Fruit fly (Drosophila melanogaster) whole organism, embryonic: ENCODE measurements around the gene Dlip1.

ENCODE experiments used
- CG11085 ChIP-seq: fragments of 200-800 bp; sonication (Bioruptor generic); IDR thresholded peaks from 2 replicates; pipeline ENCODE4 v1.3.6; 2022; ENCODE audit warnings: missing biosample characterization, missing genetic modification characterization
- CG11504 ChIP-seq: fragments of 200-800 bp; sonication (Bioruptor generic); optimal IDR thresholded peaks from 3 replicates; lab custom pipeline; 2019; ENCODE audit warnings: missing biosample characterization, mild to moderate bottlenecking, missing genetic modification characterization, moderate library complexity
- CG12071 ChIP-seq: fragments of 200-800 bp; sonication (Bioruptor generic); optimal IDR thresholded peaks from 3 replicates; lab custom pipeline; 2018; ENCODE audit warnings: missing biosample characterization, mild to moderate bottlenecking, missing genetic modification characterization
- CG13424 ChIP-seq: fragments of 200-800 bp; sonication (Bioruptor generic); optimal IDR thresholded peaks from 2 replicates; lab custom pipeline; 2019; ENCODE audit warnings: missing biosample characterization, mild to moderate bottlenecking, missing genetic modification characterization, moderate library complexity
- CG15269 ChIP-seq: fragments of 200-800 bp; sonication (Bioruptor generic); optimal IDR thresholded peaks from 2 replicates; lab custom pipeline; 2018; ENCODE audit warnings: missing biosample characterization, mild to moderate bottlenecking, missing genetic modification characterization, moderate library complexity
- CG15479 ChIP-seq: fragments of 200-800 bp; sonication (Bioruptor generic); optimal IDR thresholded peaks from 3 replicates; lab custom pipeline; 2019; ENCODE audit warnings: missing biosample characterization, mild to moderate bottlenecking, missing genetic modification characterization, moderate library complexity
- CG17568 ChIP-seq: fragments of 200-800 bp; sonication (Bioruptor generic); optimal IDR thresholded peaks from 2 replicates; lab custom pipeline; 2018; ENCODE audit warnings: missing biosample characterization, mild to moderate bottlenecking, missing genetic modification characterization, moderate library complexity
- CG18011 ChIP-seq: fragments of 200-800 bp; sonication (Bioruptor generic); optimal IDR thresholded peaks from 2 replicates; lab custom pipeline; 2017; ENCODE audit warnings: missing biosample characterization, missing genetic modification characterization, mild to moderate bottlenecking, moderate library complexity, missing genotype
- CG2120 ChIP-seq: fragments of 200-800 bp; sonication (Bioruptor generic); optimal IDR thresholded peaks from 3 replicates; lab custom pipeline; 2016; ENCODE audit warnings: missing biosample characterization, missing genetic modification characterization
- CG3163 ChIP-seq: fragments of 200-800 bp; sonication (Bioruptor generic); optimal IDR thresholded peaks from 3 replicates; lab custom pipeline; 2016; ENCODE audit warnings: missing biosample characterization, missing genetic modification characterization
- CG43689 ChIP-seq: fragments of 200-800 bp; sonication (Bioruptor generic); IDR thresholded peaks from 2 replicates; pipeline ENCODE4 v1.3.6; 2022; ENCODE audit warnings: missing biosample characterization, missing genetic modification characterization
- CG5953 ChIP-seq: fragments of 200-800 bp; sonication (Bioruptor generic); IDR thresholded peaks from 2 replicates; pipeline ENCODE4 v1.3.6; 2022; ENCODE audit warnings: missing biosample characterization, missing genetic modification characterization
- CG6689 ChIP-seq: fragments of 200-800 bp; sonication (Bioruptor generic); IDR thresholded peaks from 2 replicates; pipeline ENCODE4 v1.3.6; 2022; ENCODE audit warnings: missing biosample characterization, missing genetic modification characterization
- CG8089 ChIP-seq: fragments of 200-800 bp; sonication (Bioruptor generic); optimal IDR thresholded peaks from 3 replicates; lab custom pipeline; 2016; ENCODE audit warnings: missing biosample characterization, missing genetic modification characterization
- Dfd ChIP-seq, 2 experiments: fragments of >200 bp; optimal IDR thresholded peaks; 2 replicates each; lab custom pipeline; 2017; ENCODE audit warnings: missing biosample characterization in 2 of 2, missing genetic modification characterization in 2 of 2
- Dref ChIP-seq: fragments of 200-800 bp; sonication (Bioruptor generic); IDR thresholded peaks from 2 replicates; pipeline ENCODE4 v1.3.6; 2022; ENCODE audit warnings: missing biosample characterization, missing genetic modification characterization
- Fer1 ChIP-seq: fragments of 200-800 bp; sonication (Bioruptor generic); optimal IDR thresholded peaks from 2 replicates; lab custom pipeline; 2017; ENCODE audit warnings: missing biosample characterization, mild to moderate bottlenecking, missing genetic modification characterization
- HLH54F ChIP-seq: fragments of 200-800 bp; sonication (Bioruptor generic); optimal IDR thresholded peaks from 3 replicates; lab custom pipeline; 2016; ENCODE audit warnings: missing biosample characterization, missing genetic modification characterization
- HLHmδ ChIP-seq: fragments of 200-800 bp; sonication (Bioruptor generic); optimal IDR thresholded peaks from 2 replicates; lab custom pipeline; 2018; ENCODE audit warnings: missing biosample characterization, mild to moderate bottlenecking, missing genetic modification characterization, moderate library complexity
- Hr51 ChIP-seq, 2 experiments: fragments of 200-800 bp; sonication (Bioruptor generic); optimal IDR thresholded peaks; 2 replicates in 1 of 2; 3 replicates in 1 of 2; lab custom pipeline; 2016 to 2018; ENCODE audit warnings: missing biosample characterization in 2 of 2, missing genetic modification characterization in 2 of 2, mild to moderate bottlenecking in 1 of 2, moderate library complexity in 1 of 2
- MESR4 ChIP-seq: fragments of 200-800 bp; sonication (Bioruptor generic); optimal IDR thresholded peaks from 2 replicates; lab custom pipeline; 2018; ENCODE audit warnings: missing biosample characterization, mild to moderate bottlenecking, missing genetic modification characterization, moderate library complexity
- NK7.1 ChIP-seq: fragments of 200-800 bp; sonication (Bioruptor generic); optimal IDR thresholded peaks from 3 replicates; lab custom pipeline; 2016; ENCODE audit warnings: missing biosample characterization, missing genetic modification characterization
- Neu2 ChIP-seq: fragments of 200-800 bp; sonication (Bioruptor generic); optimal IDR thresholded peaks from 3 replicates; lab custom pipeline; 2016; ENCODE audit warnings: missing biosample characterization, missing genetic modification characterization, borderline replicate concordance
- Oaz ChIP-seq: fragments of 200-800 bp; sonication (Bioruptor generic); IDR thresholded peaks from 2 replicates; pipeline ENCODE4 v1.3.6; 2022; ENCODE audit warnings: missing biosample characterization, missing genetic modification characterization
- Sox102F ChIP-seq: fragments of 200-800 bp; sonication (Bioruptor generic); optimal IDR thresholded peaks from 2 replicates; lab custom pipeline; 2018; ENCODE audit warnings: missing biosample characterization, mild to moderate bottlenecking, missing genetic modification characterization, moderate library complexity
- Tbp ChIP-seq: fragments of >200 bp; optimal IDR thresholded peaks from 2 replicates; lab custom pipeline; 2018; ENCODE audit warnings: missing biosample characterization, missing genetic modification characterization
- Xbp1 ChIP-seq: fragments of 200-800 bp; sonication (Bioruptor generic); optimal IDR thresholded peaks from 3 replicates; lab custom pipeline; 2016; ENCODE audit warnings: missing biosample characterization, mild to moderate bottlenecking, missing genetic modification characterization
- bbx ChIP-seq: fragments of 200-800 bp; sonication (Bioruptor generic); IDR thresholded peaks from 2 replicates; pipeline ENCODE4 v1.3.6; 2022; ENCODE audit warnings: missing biosample characterization, missing genetic modification characterization; ENCODE audit not compliant: partially characterized antibody
- br ChIP-seq: fragments of >200 bp; optimal IDR thresholded peaks from 2 replicates; lab custom pipeline; 2017
- bsh ChIP-seq, 2 experiments: fragments of 200-800 bp; sonication (Bioruptor generic); optimal IDR thresholded peaks; 2 replicates each; lab custom pipeline; 2017 to 2018; ENCODE audit warnings: mild to moderate bottlenecking in 2 of 2, missing biosample characterization in 2 of 2, missing genetic modification characterization in 2 of 2, moderate library complexity in 1 of 2
- chn ChIP-seq: fragments of 200-800 bp; sonication (Bioruptor generic); optimal IDR thresholded peaks from 2 replicates; lab custom pipeline; 2016; ENCODE audit warnings: missing biosample characterization, missing genetic modification characterization
- disco-r ChIP-seq: fragments of 200-800 bp; sonication (Bioruptor generic); optimal IDR thresholded peaks from 2 replicates; lab custom pipeline; 2016; ENCODE audit warnings: missing biosample characterization, missing genetic modification characterization
- emc ChIP-seq: fragments of 200-800 bp; sonication (Bioruptor generic); optimal IDR thresholded peaks from 2 replicates; lab custom pipeline; 2016; ENCODE audit warnings: missing biosample characterization, missing genetic modification characterization
- ewg ChIP-seq: fragments of 200-800 bp; sonication (Bioruptor generic); optimal IDR thresholded peaks from 3 replicates; lab custom pipeline; 2017; ENCODE audit warnings: mild to moderate bottlenecking, missing biosample characterization, missing genetic modification reagents, missing genetic modification characterization
- exex ChIP-seq: fragments of 200-800 bp; sonication (Bioruptor generic); optimal IDR thresholded peaks from 4 replicates; lab custom pipeline; 2018; ENCODE audit warnings: missing biosample characterization, mild to moderate bottlenecking, missing genetic modification characterization, moderate library complexity
- fru ChIP-seq: fragments of >200 bp; optimal IDR thresholded peaks from 2 replicates; lab custom pipeline; 2017
- fu2 ChIP-seq: fragments of 200-800 bp; sonication (Bioruptor generic); optimal IDR thresholded peaks from 2 replicates; lab custom pipeline; 2016; ENCODE audit warnings: missing biosample characterization, missing genetic modification characterization
- gfzf ChIP-seq: fragments of 200-800 bp; sonication (Bioruptor generic); optimal IDR thresholded peaks from 2 replicates; lab custom pipeline; 2016; ENCODE audit warnings: missing biosample characterization, mild to moderate bottlenecking, missing genetic modification characterization, moderate library complexity
- grn ChIP-seq: fragments of 200-800 bp; sonication (Bioruptor generic); optimal IDR thresholded peaks from 3 replicates; lab custom pipeline; 2017; ENCODE audit warnings: missing biosample characterization, missing genetic modification characterization
- gro ChIP-seq: fragments of 200-800 bp; sonication (Bioruptor generic); optimal IDR thresholded peaks from 2 replicates; lab custom pipeline; 2016; ENCODE audit warnings: missing biosample characterization, missing genetic modification characterization
- ind ChIP-seq: fragments of 200-800 bp; sonication (Bioruptor generic); optimal IDR thresholded peaks from 3 replicates; lab custom pipeline; 2016; ENCODE audit warnings: missing biosample characterization, missing genetic modification characterization
- lab ChIP-seq: fragments of 200-800 bp; sonication (Bioruptor generic); optimal IDR thresholded peaks from 3 replicates; lab custom pipeline; 2017; ENCODE audit warnings: missing biosample characterization, missing genetic modification characterization, mild to moderate bottlenecking, moderate library complexity, missing genetic modification reagents
- lbe ChIP-seq: fragments of 200-800 bp; sonication (Bioruptor generic); optimal IDR thresholded peaks from 2 replicates; lab custom pipeline; 2016; ENCODE audit warnings: missing biosample characterization, mild to moderate bottlenecking, missing genetic modification characterization
- lola ChIP-seq, 3 experiments: fragments of >200 bp in 2 of 3; fragments of 200-800 bp in 1 of 3; sonication (Bioruptor generic) in 1 of 3; optimal IDR thresholded peaks; 2 replicates each; lab custom pipeline; 2017 to 2019; ENCODE audit warnings: missing biosample characterization in 3 of 3, missing genetic modification characterization in 3 of 3, mild to moderate bottlenecking in 1 of 3, moderate library complexity in 1 of 3
- mld ChIP-seq: fragments of 200-800 bp; sonication (Bioruptor generic); IDR thresholded peaks from 3 replicates; pipeline ENCODE4 v1.3.6; 2022; ENCODE audit warnings: missing biosample characterization, missing genetic modification characterization; ENCODE audit not compliant: partially characterized antibody
- nerfin-2 ChIP-seq: fragments of 200-800 bp; sonication (Bioruptor generic); IDR thresholded peaks from 2 replicates; pipeline ENCODE4 v1.3.6; 2022; ENCODE audit warnings: missing biosample characterization, missing genetic modification characterization; ENCODE audit not compliant: partially characterized antibody
- pho ChIP-seq: fragments of 200-800 bp; sonication (Bioruptor generic); optimal IDR thresholded peaks from 2 replicates; lab custom pipeline; 2016; ENCODE audit warnings: missing biosample characterization, missing genetic modification characterization
- schlank ChIP-seq: fragments of 200-800 bp; sonication (Bioruptor generic); optimal IDR thresholded peaks from 2 replicates; lab custom pipeline; 2018; ENCODE audit warnings: missing biosample characterization, mild to moderate bottlenecking, missing genetic modification characterization
- sens-2 ChIP-seq: fragments of 200-800 bp; sonication (Bioruptor generic); IDR thresholded peaks from 2 replicates; pipeline ENCODE4 v1.3.6; 2022; ENCODE audit warnings: missing biosample characterization, missing genetic modification characterization
- sisA ChIP-seq: fragments of 200-800 bp; sonication (Bioruptor generic); IDR thresholded peaks from 2 replicates; pipeline ENCODE4 v1.3.6; 2022; ENCODE audit warnings: missing biosample characterization, missing genetic modification characterization
- stwl ChIP-seq: fragments of 200-800 bp; sonication (Bioruptor generic); optimal IDR thresholded peaks from 3 replicates; lab custom pipeline; 2018; ENCODE audit warnings: missing biosample characterization, mild to moderate bottlenecking, missing genetic modification characterization, moderate library complexity

Gene Dlip1

DNA sequence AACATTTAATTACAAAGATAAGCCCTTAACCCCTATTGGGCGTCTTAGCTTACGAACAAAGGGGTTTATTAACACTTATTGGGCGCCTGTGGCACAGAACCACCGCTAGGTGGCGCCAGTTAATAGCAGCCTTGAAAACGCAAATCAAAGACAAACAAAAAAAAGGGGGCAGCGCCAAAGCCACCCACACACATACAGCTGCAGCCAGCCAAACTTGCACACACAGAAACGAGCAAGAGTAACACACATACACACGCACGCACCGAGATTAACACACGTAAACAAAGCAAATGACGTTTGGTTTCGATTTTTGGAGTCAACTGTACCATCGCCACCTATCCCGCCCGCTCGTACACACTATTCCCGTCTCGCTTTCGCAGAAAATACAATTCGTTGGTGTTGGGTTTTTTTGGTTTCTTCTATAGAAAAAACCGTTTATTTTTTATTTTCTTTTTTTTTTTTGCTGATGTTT lies 6.3 kb upstream of the Dlip1 start (continued):
- TF ChIP-seq CG15269 (tag; lab: Kevin White, UChicago): no peak
- TF ChIP-seq stwl (tag; lab: Kevin White, UChicago): no peak
- no peak for TF ChIP-seq CG6689
- no peak for TF ChIP-seq NK7.1 (GFP tag; lab: Kevin White, UChicago)
- TF ChIP-seq lola (GFP tag; optimal IDR thresholded peaks at IDR 0.05; lab: Kevin White, UChicago): no peak
- TF ChIP-seq sisA (GFP tag; lab: Robert Waterston, UW): no peak
- no peak for TF ChIP-seq HLH54F
- TF ChIP-seq Neu2: no peak
- peak; percentile 14 for TF ChIP-seq CG8089 (GFP tag; lab: Kevin White, UChicago)
- no peak for TF ChIP-seq CG11504
- TF ChIP-seq CG5953 (GFP tag; lab: Robert Waterston, UW): no peak
- TF ChIP-seq gfzf (GFP tag; lab: Kevin White, UChicago): peak; percentile 11
- 0 out of 2 replicates have a peak, but pooled peaks have one; percentile 25 for TF ChIP-seq bbx
- no peak for TF ChIP-seq br (lab: Kevin White, UChicago)
- no peak for TF ChIP-seq Dref (GFP tag; lab: Robert Waterston, UW)
- TF ChIP-seq CG43689 (GFP tag; lab: Robert Waterston, UW): no peak
- peak; percentile 19 to 20 for TF ChIP-seq bsh (GFP tag; optimal IDR thresholded peaks at IDR 0.05; lab: Kevin White, UChicago)
- TF ChIP-seq Sox102F: no peak
- TF ChIP-seq Hr51 (GFP tag; optimal IDR thresholded peaks at IDR 0.05; lab: Kevin White, UChicago): no peak
- peak; percentile 55 for TF ChIP-seq Fer1 (GFP tag; lab: Kevin White, UChicago)
- TF ChIP-seq lab (GFP tag; lab: Kevin White, UChicago): no peak
- no peak for TF ChIP-seq mld (GFP tag; lab: Robert Waterston, UW)
- TF ChIP-seq nerfin-2: peak; percentile 22; the same call in 1 of the 2 replicates
- no peak for TF ChIP-seq schlank (tag; lab: Kevin White, UChicago)
- TF ChIP-seq HLHmδ: no peak
- TF ChIP-seq sens-2 (GFP tag; lab: Robert Waterston, UW): 0 out of 2 replicates have a peak, but pooled peaks have one; percentile 30
- no peak for TF ChIP-seq Oaz (GFP tag; lab: Robert Waterston, UW)
- no peak for TF ChIP-seq disco-r (GFP tag; lab: Kevin White, UChicago)
- TF ChIP-seq CG3163 (GFP tag; lab: Kevin White, UChicago): no peak
- TF ChIP-seq fru (lab: Kevin White, UChicago): no peak
- no peak for TF ChIP-seq CG17568
- TF ChIP-seq gro (GFP tag; lab: Kevin White, UChicago): no peak
- TF ChIP-seq pho: no peak
- TF ChIP-seq lbe: peak; percentile 70
- TF ChIP-seq CG13424 (tag; lab: Kevin White, UChicago): peak; percentile 2
- TF ChIP-seq CG15479 (GFP tag; lab: Kevin White, UChicago): no peak
- TF ChIP-seq CG2120 (GFP tag; lab: Kevin White, UChicago): peak; percentile 48
- TF ChIP-seq grn (GFP tag; lab: Kevin White, UChicago): no peak
- TF ChIP-seq exex (tag; lab: Kevin White, UChicago): peak; percentile 22
- TF ChIP-seq fu2 (GFP tag; lab: Kevin White, UChicago): no peak
- peak; percentile 39 for TF ChIP-seq Xbp1 (GFP tag; lab: Kevin White, UChicago)
- TF ChIP-seq Dfd (GFP tag; optimal IDR thresholded peaks at IDR 0.05; lab: Kevin White, UChicago): no peak
- no peak for TF ChIP-seq CG11085
- TF ChIP-seq ewg (GFP tag; lab: Kevin White, UChicago): no peak
- TF ChIP-seq CG12071 (GFP tag; lab: Kevin White, UChicago): no peak
- no peak for TF ChIP-seq Tbp (GFP tag; lab: Kevin White, UChicago)
- TF ChIP-seq MESR4 (GFP tag; lab: Kevin White, UChicago): peak; percentile 40
- TF ChIP-seq CG18011 (GFP tag; lab: Kevin White, UChicago): peak; percentile 13
- peak; percentile 86 for TF ChIP-seq chn (GFP tag; lab: Kevin White, UChicago)
- no peak for TF ChIP-seq emc (GFP tag; lab: Kevin White, UChicago)
- TF ChIP-seq ind (GFP tag; lab: Kevin White, UChicago): peak; percentile 22
